Fruit fly (Drosophila melanogaster) whole organism, embryonic: ENCODE measurements around the gene CG32246.

Source experiments
- CG10543 ChIP-seq: fragments of 200-800 bp; sonication (Bioruptor generic); optimal IDR thresholded peaks from 3 replicates; lab custom pipeline; 2017; ENCODE audit warnings: missing biosample characterization, mild to moderate bottlenecking, missing genetic modification characterization, moderate library complexity
- CG10959 ChIP-seq: fragments of 200-800 bp; sonication (Bioruptor generic); IDR thresholded peaks from 2 replicates; pipeline ENCODE4 v1.3.6; 2022; ENCODE audit warnings: missing biosample characterization, missing genetic modification characterization
- CG12391 ChIP-seq: fragments of 200-800 bp; sonication (Bioruptor generic); optimal IDR thresholded peaks from 3 replicates; lab custom pipeline; 2018; ENCODE audit warnings: missing biosample characterization, mild to moderate bottlenecking, missing genetic modification characterization, moderate library complexity
- CG12659 ChIP-seq: fragments of 200-800 bp; sonication (Bioruptor generic); optimal IDR thresholded peaks from 3 replicates; lab custom pipeline; 2017; ENCODE audit warnings: mild to moderate bottlenecking, missing biosample characterization, missing genetic modification reagents, missing genetic modification characterization
- CG14014 ChIP-seq: fragments of 200-800 bp; sonication (Bioruptor generic); IDR thresholded peaks from 2 replicates; pipeline ENCODE4 v1.3.6; 2022; ENCODE audit warnings: missing biosample characterization, missing genetic modification characterization
- CG15269 ChIP-seq: fragments of 200-800 bp; sonication (Bioruptor generic); optimal IDR thresholded peaks from 2 replicates; lab custom pipeline; 2018; ENCODE audit warnings: missing biosample characterization, mild to moderate bottlenecking, missing genetic modification characterization, moderate library complexity
- CG16779 ChIP-seq: fragments of 200-800 bp; sonication (Bioruptor generic); IDR thresholded peaks from 2 replicates; pipeline ENCODE4 v1.3.6; 2022; ENCODE audit warnings: missing biosample characterization, missing genetic modification characterization
- CG17361 ChIP-seq: fragments of 200-800 bp; sonication (Bioruptor generic); IDR thresholded peaks from 3 replicates; pipeline ENCODE4 v1.3.6; 2022; ENCODE audit warnings: missing biosample characterization, missing genetic modification characterization
- CG17802 ChIP-seq: fragments of 200-800 bp; sonication (Bioruptor generic); optimal IDR thresholded peaks from 2 replicates; lab custom pipeline; 2018; ENCODE audit warnings: missing biosample characterization, mild to moderate bottlenecking, missing genetic modification characterization, moderate library complexity
- CG2199 ChIP-seq: fragments of 200-800 bp; sonication (Bioruptor generic); IDR thresholded peaks from 3 replicates; pipeline ENCODE4 v1.3.6; 2022; ENCODE audit warnings: missing biosample characterization, missing genetic modification characterization
- CG3407 ChIP-seq: fragments of 200-800 bp; sonication (Bioruptor generic); optimal IDR thresholded peaks from 2 replicates; lab custom pipeline; 2018; ENCODE audit warnings: missing biosample characterization, mild to moderate bottlenecking, missing genetic modification characterization
- CG4282 ChIP-seq: fragments of 200-800 bp; sonication (Bioruptor generic); optimal IDR thresholded peaks from 2 replicates; lab custom pipeline; 2016; ENCODE audit warnings: missing biosample characterization, missing genetic modification characterization
- CG4328 ChIP-seq: fragments of 200-800 bp; sonication (Bioruptor generic); optimal IDR thresholded peaks from 3 replicates; lab custom pipeline; 2017; ENCODE audit warnings: missing biosample characterization, missing genetic modification reagents, missing genetic modification characterization
- CG7786 ChIP-seq: fragments of 200-800 bp; sonication (Bioruptor generic); optimal IDR thresholded peaks from 2 replicates; lab custom pipeline; 2016; ENCODE audit warnings: missing biosample characterization, missing genetic modification characterization
- CG7839 ChIP-seq: fragments of 200-800 bp; sonication (Bioruptor generic); optimal IDR thresholded peaks from 3 replicates; lab custom pipeline; 2018; ENCODE audit warnings: missing biosample characterization, mild to moderate bottlenecking, missing genetic modification characterization, moderate library complexity
- CG8089 ChIP-seq: fragments of 200-800 bp; sonication (Bioruptor generic); optimal IDR thresholded peaks from 3 replicates; lab custom pipeline; 2016; ENCODE audit warnings: missing biosample characterization, missing genetic modification characterization
- CG8290 ChIP-seq, 3 experiments: fragments of 200-800 bp; sonication (Bioruptor generic); optimal IDR thresholded peaks; 2 replicates each; lab custom pipeline; 2016 to 2019; ENCODE audit warnings: missing biosample characterization in 3 of 3, missing genetic modification characterization in 3 of 3, mild to moderate bottlenecking in 2 of 3, moderate library complexity in 1 of 3
- CG8924 ChIP-seq: fragments of 200-800 bp; optimal IDR thresholded peaks from 3 replicates; lab custom pipeline; 2019; ENCODE audit warnings: missing biosample characterization, mild to moderate bottlenecking, missing genetic modification characterization, moderate library complexity
- CrebB ChIP-seq: fragments of 200-800 bp; sonication (Bioruptor generic); optimal IDR thresholded peaks from 3 replicates; lab custom pipeline; 2018; ENCODE audit warnings: missing biosample characterization, mild to moderate bottlenecking, missing genetic modification characterization
- Dbx ChIP-seq: fragments of 200-800 bp; sonication (Bioruptor generic); IDR thresholded peaks from 3 replicates; pipeline ENCODE4 v1.3.6; 2022; ENCODE audit warnings: missing biosample characterization, missing genetic modification characterization
- Dp ChIP-seq: fragments of 200-800 bp; sonication (Bioruptor generic); optimal IDR thresholded peaks from 2 replicates; lab custom pipeline; 2018; ENCODE audit warnings: missing biosample characterization, mild to moderate bottlenecking, missing genetic modification characterization, moderate library complexity
- Gug ChIP-seq: fragments of 200-800 bp; sonication (Bioruptor generic); IDR thresholded peaks from 4 replicates; pipeline ENCODE4 v1.3.6; 2022; ENCODE audit warnings: missing biosample characterization, missing genetic modification characterization
- H15 ChIP-seq: fragments of 200-800 bp; sonication (Bioruptor generic); IDR thresholded peaks from 3 replicates; pipeline ENCODE4 v1.3.6; 2022; ENCODE audit warnings: missing biosample characterization, missing genetic modification characterization
- HLH4C ChIP-seq: fragments of 200-800 bp; sonication (Bioruptor generic); IDR thresholded peaks from 3 replicates; pipeline ENCODE4 v1.3.6; 2022; ENCODE audit warnings: missing biosample characterization, missing genetic modification characterization; ENCODE audit not compliant: partially characterized antibody
- Hr78 ChIP-seq, 2 experiments: fragments of 200-800 bp in 1 of 2; fragments of >200 bp in 1 of 2; sonication (Bioruptor generic) in 1 of 2; optimal IDR thresholded peaks; 2 replicates each; lab custom pipeline; 2017 to 2019; ENCODE audit warnings: missing biosample characterization in 2 of 2, missing genetic modification characterization in 2 of 2, mild to moderate bottlenecking in 1 of 2, moderate library complexity in 1 of 2
- Lim3 ChIP-seq: fragments of 200-800 bp; sonication (Bioruptor generic); IDR thresholded peaks from 2 replicates; pipeline ENCODE4 v1.3.6; 2022; ENCODE audit warnings: missing biosample characterization, missing genetic modification characterization
- Mad ChIP-seq: fragments of 200-800 bp; sonication (Bioruptor generic); optimal IDR thresholded peaks from 2 replicates; lab custom pipeline; 2016; ENCODE audit warnings: missing biosample characterization, missing genetic modification characterization
- Neu2 ChIP-seq: fragments of 200-800 bp; sonication (Bioruptor generic); optimal IDR thresholded peaks from 3 replicates; lab custom pipeline; 2016; ENCODE audit warnings: missing biosample characterization, missing genetic modification characterization, borderline replicate concordance
- Optix ChIP-seq: fragments of 200-800 bp; sonication (Bioruptor generic); IDR thresholded peaks from 3 replicates; pipeline ENCODE4 v1.3.6; 2022; ENCODE audit warnings: missing biosample characterization, missing genetic modification characterization
- Pdp1 ChIP-seq, 2 experiments: fragments of 200-800 bp; sonication (Bioruptor generic); optimal IDR thresholded peaks; 3 replicates each; lab custom pipeline; 2016; ENCODE audit warnings: missing biosample characterization in 2 of 2, missing genetic modification characterization in 2 of 2, mild to moderate bottlenecking in 1 of 2, moderate library complexity in 1 of 2
- Sry-β ChIP-seq: fragments of 200-800 bp; sonication (Bioruptor generic); optimal IDR thresholded peaks from 2 replicates; lab custom pipeline; 2018; ENCODE audit warnings: missing biosample characterization, mild to moderate bottlenecking, missing genetic modification characterization, moderate library complexity
- Tbp ChIP-seq: fragments of >200 bp; optimal IDR thresholded peaks from 2 replicates; lab custom pipeline; 2018; ENCODE audit warnings: missing biosample characterization, missing genetic modification characterization
- ase ChIP-seq: fragments of 200-800 bp; sonication (Bioruptor generic); IDR thresholded peaks from 3 replicates; pipeline ENCODE4 v1.3.6; 2022; ENCODE audit warnings: missing biosample characterization, missing genetic modification characterization
- bcd ChIP-seq: fragments of 200-800 bp; sonication (Bioruptor generic); optimal IDR thresholded peaks from 2 replicates; lab custom pipeline; 2017; ENCODE audit warnings: missing biosample characterization, mild to moderate bottlenecking, missing genetic modification characterization
- cato ChIP-seq: fragments of 200-800 bp; sonication (Bioruptor generic); optimal IDR thresholded peaks from 2 replicates; lab custom pipeline; 2016; ENCODE audit warnings: missing biosample characterization, missing genetic modification characterization, borderline replicate concordance
- crc ChIP-seq: fragments of 200-800 bp; sonication (Bioruptor generic); optimal IDR thresholded peaks from 2 replicates; lab custom pipeline; 2016; ENCODE audit warnings: missing biosample characterization, missing genetic modification characterization
- croc ChIP-seq: fragments of 200-800 bp; sonication (Bioruptor generic); conservative IDR thresholded peaks from 3 replicates; pipeline ENCODE4 v1.3.6; 2022; ENCODE audit warnings: missing biosample characterization, missing genetic modification characterization
- cwo ChIP-seq: fragments of 200-800 bp; sonication (Bioruptor generic); optimal IDR thresholded peaks from 3 replicates; lab custom pipeline; 2017; ENCODE audit warnings: missing biosample characterization, missing genetic modification characterization, mild to moderate bottlenecking, moderate library complexity, missing genetic modification reagents
- ems ChIP-seq: fragments of 200-800 bp; sonication (Bioruptor generic); optimal IDR thresholded peaks from 3 replicates; lab custom pipeline; 2016; ENCODE audit warnings: missing biosample characterization, missing genetic modification characterization
- ewg ChIP-seq: fragments of 200-800 bp; sonication (Bioruptor generic); optimal IDR thresholded peaks from 3 replicates; lab custom pipeline; 2017; ENCODE audit warnings: mild to moderate bottlenecking, missing biosample characterization, missing genetic modification reagents, missing genetic modification characterization
- her ChIP-seq: fragments of 200-800 bp; sonication (Bioruptor generic); optimal IDR thresholded peaks from 2 replicates; lab custom pipeline; 2016; ENCODE audit warnings: missing biosample characterization, missing genetic modification characterization
- ken ChIP-seq: fragments of 200-800 bp; sonication (Bioruptor generic); IDR thresholded peaks from 3 replicates; pipeline ENCODE4 v1.3.6; 2022; ENCODE audit warnings: missing biosample characterization, missing genetic modification characterization
- kni ChIP-seq: fragments of 200-800 bp; sonication (Bioruptor generic); optimal IDR thresholded peaks from 3 replicates; lab custom pipeline; 2017; ENCODE audit warnings: mild to moderate bottlenecking, missing biosample characterization, missing genetic modification reagents, missing genetic modification characterization
- mirr ChIP-seq: fragments of 200-800 bp; sonication (Bioruptor generic); optimal IDR thresholded peaks from 3 replicates; lab custom pipeline; 2018; ENCODE audit warnings: missing biosample characterization, mild to moderate bottlenecking, missing genetic modification characterization
- oc ChIP-seq: fragments of 200-800 bp; sonication (Bioruptor generic); optimal IDR thresholded peaks from 2 replicates; lab custom pipeline; 2018; ENCODE audit warnings: missing biosample characterization, mild to moderate bottlenecking, missing genetic modification characterization, moderate library complexity
- org-1 ChIP-seq: fragments of 200-800 bp; sonication (Bioruptor generic); optimal IDR thresholded peaks from 2 replicates; lab custom pipeline; 2017; ENCODE audit warnings: missing biosample characterization, missing genetic modification characterization
- seq ChIP-seq: fragments of 200-800 bp; sonication (Bioruptor generic); IDR thresholded peaks from 2 replicates; pipeline ENCODE4 v1.3.6; 2022; ENCODE audit warnings: missing biosample characterization, missing genetic modification characterization
- shn ChIP-seq: fragments of 200-800 bp; sonication (Bioruptor generic); optimal IDR thresholded peaks from 3 replicates; lab custom pipeline; 2016; ENCODE audit warnings: missing biosample characterization, missing genetic modification characterization
- sisA ChIP-seq: fragments of 200-800 bp; sonication (Bioruptor generic); IDR thresholded peaks from 2 replicates; pipeline ENCODE4 v1.3.6; 2022; ENCODE audit warnings: missing biosample characterization, missing genetic modification characterization
- wdn ChIP-seq: fragments of 200-800 bp; sonication (Bioruptor generic); IDR thresholded peaks from 2 replicates; pipeline ENCODE4 v1.3.6; 2022; ENCODE audit warnings: missing biosample characterization, missing genetic modification characterization

The CG32246 gene

DNA sequence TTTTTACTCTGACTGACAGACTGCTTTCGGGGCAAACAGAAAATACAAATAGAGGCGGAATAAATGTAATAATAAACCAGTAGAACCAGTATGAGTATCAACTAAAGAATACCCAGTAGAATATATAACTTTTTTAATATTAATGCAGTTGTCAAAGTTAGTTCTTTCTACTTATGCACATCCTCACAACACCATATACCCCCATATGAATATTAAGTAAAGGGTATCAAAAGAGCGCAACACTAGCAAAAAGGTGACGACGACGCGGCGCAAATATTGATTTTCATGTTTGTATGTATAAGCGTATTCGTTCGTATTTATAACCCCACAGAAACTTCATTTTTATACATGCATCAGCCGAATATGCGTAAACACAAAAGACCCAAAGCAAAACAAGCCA lies 7.9 kb upstream of the CG32246 start (continued):
- peak; percentile 46; the same call in 1 of the 2 replicates for TF ChIP-seq Lim3 (GFP tag; lab: Robert Waterston, UW)
- TF ChIP-seq ewg (GFP tag; lab: Kevin White, UChicago), result peak; percentile 89
- TF ChIP-seq seq (GFP tag; lab: Robert Waterston, UW), result peak; percentile 92
- no peak; the same call in 1 of the 2 replicates for TF ChIP-seq wdn (GFP tag; lab: Robert Waterston, UW)
- peak; percentile 95 for TF ChIP-seq CG15269 (tag; lab: Kevin White, UChicago)
- peak; percentile 50; the same call in 1 of the 2 replicates for TF ChIP-seq CG16779 (GFP tag; lab: Robert Waterston, UW)
- no peak for TF ChIP-seq Tbp (GFP tag; lab: Kevin White, UChicago)
- TF ChIP-seq kni, result peak; percentile 85
- no peak for TF ChIP-seq CG4282 (GFP tag; lab: Kevin White, UChicago)
- peak; percentile 29 for TF ChIP-seq CG10543 (GFP tag; lab: Kevin White, UChicago)
- TF ChIP-seq ase (GFP tag; lab: Robert Waterston, UW), result peak; percentile 96
- peak; percentile 82 for TF ChIP-seq ken (GFP tag; lab: Robert Waterston, UW)
- TF ChIP-seq oc (tag; lab: Kevin White, UChicago), result peak; percentile 94
- TF ChIP-seq CG7786 (GFP tag; lab: Kevin White, UChicago), result peak; percentile 74
- TF ChIP-seq HLH4C (GFP tag; lab: Robert Waterston, UW), result no peak
- TF ChIP-seq CG17361 (GFP tag; lab: Robert Waterston, UW), result peak; percentile 95
- peak; percentile 92 for TF ChIP-seq Dbx (GFP tag; lab: Robert Waterston, UW)
- TF ChIP-seq Sry-β (GFP tag; lab: Kevin White, UChicago), result peak; percentile 72
- peak; percentile 79 for TF ChIP-seq crc (GFP tag; lab: Kevin White, UChicago)
- TF ChIP-seq her, result peak; percentile 26
- peak; percentile 85 for TF ChIP-seq CG8089 (GFP tag; lab: Kevin White, UChicago)
- peak; percentile 84 for TF ChIP-seq org-1
- peak; percentile 93 for TF ChIP-seq bcd (GFP tag; lab: Kevin White, UChicago)
- peak; percentile 78 for TF ChIP-seq CG10959 (GFP tag; lab: Robert Waterston, UW)
- TF ChIP-seq Optix (GFP tag; lab: Robert Waterston, UW), result peak; percentile 81
- TF ChIP-seq cwo (GFP tag; lab: Kevin White, UChicago), result peak; percentile 88
- peak; percentile 82 for TF ChIP-seq cato
- TF ChIP-seq CrebB (tag; lab: Kevin White, UChicago), result peak; percentile 85
- peak; percentile 91 for TF ChIP-seq Mad (GFP tag; lab: Kevin White, UChicago)
- TF ChIP-seq CG8290 (GFP tag; optimal IDR thresholded peaks at IDR 0.05; lab: Kevin White, UChicago), result peak; percentile 89
- TF ChIP-seq CG8290 (tag; optimal IDR thresholded peaks at IDR 0.05; lab: Kevin White, UChicago), result peak; percentile 65 to 79
- peak; percentile 83 for TF ChIP-seq croc (GFP tag; lab: Robert Waterston, UW)
- peak; percentile 83 for TF ChIP-seq Gug (GFP tag; lab: Robert Waterston, UW)
- TF ChIP-seq sisA (GFP tag; lab: Robert Waterston, UW), result peak; percentile 94
- TF ChIP-seq CG2199 (GFP tag; lab: Robert Waterston, UW), result peak; percentile 95; the same call in 2 of the 3 replicates
- TF ChIP-seq Pdp1 (GFP tag; optimal IDR thresholded peaks at IDR 0.05; lab: Kevin White, UChicago), result peak in 1 of 2 experiments; percentile 86
- TF ChIP-seq CG7839 (tag; lab: Kevin White, UChicago), result peak; percentile 95
- peak; percentile 96 for TF ChIP-seq CG8924 (tag; lab: Kevin White, UChicago)
- TF ChIP-seq CG17802 (tag; lab: Kevin White, UChicago), result peak; percentile 73
- peak; percentile 94 for TF ChIP-seq CG12659 (GFP tag; lab: Kevin White, UChicago)
- peak in 1 of 2 experiments; percentile 91 for TF ChIP-seq Hr78 (GFP tag; optimal IDR thresholded peaks at IDR 0.05; lab: Kevin White, UChicago)
- TF ChIP-seq mirr (GFP tag; lab: Kevin White, UChicago), result peak; percentile 61
- TF ChIP-seq shn (GFP tag; lab: Kevin White, UChicago), result peak; percentile 70
- TF ChIP-seq CG12391 (tag; lab: Kevin White, UChicago), result peak; percentile 94
- no peak for TF ChIP-seq Dp (GFP tag; lab: Kevin White, UChicago)
- peak; percentile 92 for TF ChIP-seq ems (GFP tag; lab: Kevin White, UChicago)
- TF ChIP-seq Neu2 (GFP tag; lab: Kevin White, UChicago), result peak; percentile 44
- TF ChIP-seq CG14014, result peak; percentile 93
- peak; percentile 88 for TF ChIP-seq CG3407
- TF ChIP-seq H15 (GFP tag; lab: Robert Waterston, UW), result peak; percentile 94
- TF ChIP-seq CG4328 (GFP tag; lab: Kevin White, UChicago), result peak; percentile 56
